Worm (Caenorhabditis elegans): ENCODE results near the gene nrf-6.

ce11 chrII:8052172-8052571 lies 19.7 kb upstream of the nrf-6 start:
- TF ChIP-seq alr-1 (tag; optimal IDR thresholded peaks at IDR 0.05; ENCODE audit: borderline replicate concordance) (no peak), mdl-1 (tag; optimal IDR thresholded peaks at IDR 0.05) (no peak), ama-1 (optimal IDR thresholded peaks at IDR 0.05) (no peak), unc-86 (tag; optimal IDR thresholded peaks at IDR 0.05) (no peak), nhr-85 (tag) (no peak), C04F5.9 (tag; optimal IDR thresholded peaks at IDR 0.05) (no peak), snpc-4 (tag; optimal IDR thresholded peaks at IDR 0.05) (no peak), lsy-2 (tag; optimal IDR thresholded peaks at IDR 0.05) (no peak), mab-9 (GFP tag; IDR thresholded peaks at IDR 0.05) (no peak), ets-5 (GFP tag; IDR thresholded peaks at IDR 0.05) (no peak), fkh-10 (GFP tag; optimal IDR thresholded peaks at IDR 0.05) (no peak), rnt-1 (tag; optimal IDR thresholded peaks at IDR 0.05) (no peak), dsc-1 (tag; optimal IDR thresholded peaks at IDR 0.05) (no peak), lin-13 (GFP tag; optimal IDR thresholded peaks at IDR 0.05) (no peak)
